Worm (Caenorhabditis elegans) whole organism, young adult: Measurements from ENCODE around the gene C17C3.15.

Experiments
- F22D6.2 ChIP-seq: sonication (generic microtip); optimal IDR thresholded peaks from 2 replicates; lab custom pipeline; 2016; ENCODE audit warnings: mild to moderate bottlenecking, missing genetic modification characterization, missing compliant biosample characterization
- Y56A3A.18 ChIP-seq: fragments of 200-800 bp; sonication (Bioruptor generic); IDR thresholded peaks from 2 replicates; pipeline ENCODE4 v1.3.6; 2022; ENCODE audit warnings: missing genetic modification reagents, missing genetic modification characterization, missing compliant biosample characterization
- attf-6 ChIP-seq: fragments of 200-800 bp; sonication (Bioruptor generic); IDR thresholded peaks from 2 replicates; pipeline ENCODE4 v1.3.6; 2022; ENCODE audit warnings: missing genetic modification reagents, missing genetic modification characterization, missing compliant biosample characterization
- dpff-1 ChIP-seq: sonication (generic microtip); optimal IDR thresholded peaks from 2 replicates; lab custom pipeline; 2017; ENCODE audit warnings: mild to moderate bottlenecking, missing genetic modification characterization, missing compliant biosample characterization
- lin-35 ChIP-seq, 3 experiments: fragments of 150-350 bp in 2 of 3; sonication (generic microtip) in 1 of 3; optimal IDR thresholded peaks; 2 replicates each; lab custom pipeline; 2014 to 2018; ENCODE audit warnings: missing biosample characterization in 3 of 3, missing genetic modification characterization in 3 of 3, missing genetic modification reagents in 3 of 3
- lsy-27 ChIP-seq: sonication (generic microtip); optimal IDR thresholded peaks from 2 replicates; lab custom pipeline; 2017; ENCODE audit warnings: missing genetic modification characterization, mild to moderate bottlenecking, missing compliant biosample characterization, antibody characterized with exemption, missing genotype, borderline replicate concordance; ENCODE audit not compliant: insufficient read depth
- madf-3 ChIP-seq: fragments of 200-800 bp; sonication (Bioruptor generic); IDR thresholded peaks from 2 replicates; pipeline ENCODE4 v1.3.6; 2022; ENCODE audit warnings: missing genetic modification reagents, missing genetic modification characterization, missing compliant biosample characterization
- mcd-1 ChIP-seq: fragments of 200-800 bp; sonication (Bioruptor generic); IDR thresholded peaks from 2 replicates; pipeline ENCODE4 v1.3.6; 2022; ENCODE audit warnings: missing genetic modification reagents, missing genetic modification characterization, missing compliant biosample characterization
- nfya-1 ChIP-seq: sonication (generic microtip); optimal IDR thresholded peaks from 2 replicates; lab custom pipeline; 2017; ENCODE audit warnings: antibody characterized with exemption, missing compliant biosample characterization, missing genetic modification characterization, borderline replicate concordance; ENCODE audit not compliant: insufficient read depth
- nfyb-1 ChIP-seq: fragments of 200-800 bp; sonication (Bioruptor generic); IDR thresholded peaks from 2 replicates; pipeline ENCODE4 v1.3.6; 2022; ENCODE audit warnings: missing genetic modification reagents, missing genetic modification characterization, missing compliant biosample characterization
- nhr-27 ChIP-seq: fragments of 200-800 bp; sonication (Bioruptor generic); optimal IDR thresholded peaks from 2 replicates; lab custom pipeline; 2018; ENCODE audit warnings: mild to moderate bottlenecking, missing genetic modification characterization, moderate library complexity, missing compliant biosample characterization
- sea-2 ChIP-seq: fragments of 200-800 bp; sonication (Bioruptor generic); IDR thresholded peaks from 2 replicates; pipeline ENCODE4 v1.3.6; 2022; ENCODE audit warnings: missing genetic modification characterization, missing compliant biosample characterization
- snpc-4 ChIP-seq, 5 experiments: fragments of 150-350 bp in 1 of 5; sonication (generic microtip) in 4 of 5; optimal IDR thresholded peaks; 2 replicates each; lab custom pipeline; 2014 to 2018; ENCODE audit warnings: missing genetic modification characterization in 5 of 5, missing biosample characterization in 3 of 5, antibody characterized with exemption in 2 of 5, mild to moderate bottlenecking in 2 of 5, missing compliant biosample characterization in 2 of 5, missing genotype in 2 of 5, moderate library complexity in 2 of 5, missing genetic modification reagents in 1 of 5

DNA sequence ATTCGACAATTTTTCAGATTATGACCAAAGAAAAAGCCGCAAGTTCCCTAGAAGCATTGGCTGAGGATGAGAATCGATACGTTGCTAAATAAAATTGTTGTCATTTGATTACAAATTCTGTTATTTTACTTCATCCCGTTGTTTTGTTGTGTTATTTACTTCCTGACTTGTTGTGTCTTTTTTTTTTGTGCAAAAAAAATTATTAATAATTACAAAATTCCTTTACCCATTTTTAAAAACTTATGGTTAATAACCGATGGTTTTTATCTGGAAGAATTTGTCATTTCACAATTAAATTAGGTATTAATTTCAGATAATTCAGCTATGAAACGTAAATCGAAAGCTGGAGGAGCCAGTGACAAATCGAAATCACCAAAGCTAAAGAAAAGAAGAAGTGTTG lies 25.8 kb downstream of the C17C3.15 start, which contains the start of gene C17G10.1:
- TF ChIP-seq mcd-1 (GFP tag; lab: Robert Waterston, UW) (no peak), attf-6 (no peak), sea-2 (GFP tag; lab: Robert Waterston, UW) (no peak), nfyb-1 (GFP tag; lab: Robert Waterston, UW) (no peak), madf-3 (GFP tag; lab: Robert Waterston, UW) (no peak), dpff-1 (tag; lab: Kevin White, UChicago) (no peak), lin-35 (GFP tag; optimal IDR thresholded peaks at IDR 0.05; lab: Kevin White, UChicago) (no peak), F22D6.2 (tag; lab: Kevin White, UChicago) (no peak), lsy-27 (no peak), Y56A3A.18 (GFP tag; lab: Robert Waterston, UW) (no peak), nhr-27 (no peak), nfya-1 (no peak), snpc-4 (GFP tag; optimal IDR thresholded peaks at IDR 0.05; lab: Kevin White, UChicago) (no peak), snpc-4 (tag; optimal IDR thresholded peaks at IDR 0.05; lab: Kevin White, UChicago) (no peak)
